Fruit fly (Drosophila melanogaster): ENCODE measurements around the gene Prosbeta4.

DNA sequence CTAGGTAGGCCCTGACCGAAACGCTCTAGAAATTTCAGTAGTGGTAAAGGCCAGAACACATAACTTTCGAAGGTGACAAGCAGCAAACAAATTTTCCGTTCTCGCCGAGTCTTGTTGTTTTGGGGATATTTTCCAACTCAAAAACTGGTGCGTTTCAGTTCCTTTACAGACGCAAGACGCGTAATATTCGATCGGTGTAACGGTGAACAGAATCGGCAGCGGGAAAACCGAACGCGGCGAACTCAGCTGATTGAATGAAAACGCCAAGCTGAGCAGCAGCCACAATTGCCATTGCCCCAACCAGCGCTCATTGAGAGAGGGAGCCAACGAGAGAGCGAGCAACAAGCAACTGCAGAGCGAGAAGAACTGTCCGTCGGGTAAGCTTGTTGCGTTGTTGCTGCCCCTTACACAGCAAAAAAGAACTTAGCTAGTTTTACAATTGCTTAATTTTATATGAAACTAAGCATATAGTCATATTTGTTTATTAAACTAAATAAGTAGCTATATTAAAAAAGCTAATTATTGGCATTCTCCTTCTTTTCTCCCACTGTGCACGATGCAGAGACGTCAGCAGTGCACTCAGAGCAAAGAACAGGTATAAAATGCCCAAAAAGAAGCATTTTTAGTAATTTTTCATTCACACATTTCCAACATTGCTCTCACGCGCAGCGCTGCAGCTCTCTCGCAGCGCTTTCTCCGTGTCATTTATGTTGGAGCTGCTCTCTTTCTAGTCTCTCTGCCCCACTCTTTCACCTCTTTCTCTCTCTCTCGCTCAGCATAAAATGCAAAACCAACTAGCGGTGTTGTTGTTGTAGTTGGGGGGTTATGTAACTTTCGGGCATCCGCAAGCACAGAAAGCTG lies 15.9 kb downstream of the Prosbeta4 start, which contains the start of the genes Cyt-c-d and CG31808:
- TF ChIP-seq CG5204 (GFP tag; optimal IDR thresholded peaks at IDR 0.05) (peak; percentile 71), ovo (GFP tag; optimal IDR thresholded peaks at IDR 0.05) (no peak), CG14711 (tag; optimal IDR thresholded peaks at IDR 0.05) (peak; percentile 85), Crg-1 (GFP tag; optimal IDR thresholded peaks at IDR 0.05) (peak; percentile 49), Clk (GFP tag; optimal IDR thresholded peaks at IDR 0.05) (peak; percentile 49), toe (GFP tag; optimal IDR thresholded peaks at IDR 0.05) (peak; percentile 72), cnc (optimal IDR thresholded peaks at IDR 0.05) (no peak), CG33017 (tag; optimal IDR thresholded peaks at IDR 0.05) (peak; percentile 88), pad (GFP tag; optimal IDR thresholded peaks at IDR 0.05) (peak; percentile 53), Mnt (GFP tag; optimal IDR thresholded peaks at IDR 0.05) (peak; percentile 43), kay (GFP tag; ENCODE audit: borderline replicate concordance) (no peak), CG1620 (GFP tag; optimal IDR thresholded peaks at IDR 0.05) (peak; percentile 34), tj (GFP tag; optimal IDR thresholded peaks at IDR 0.05) (peak; percentile 83), CG7045 (GFP tag; optimal IDR thresholded peaks at IDR 0.05) (peak; percentile 85)

All from whole organism, adult.